Fruit fly (Drosophila melanogaster) whole organism, embryonic: Measurements from ENCODE around the gene nAChRalpha3.

Experiments used
- CG4404 ChIP-seq: fragments of 200-800 bp; sonication (Bioruptor generic); IDR thresholded peaks from 2 replicates; pipeline ENCODE4 v1.3.6; 2022; ENCODE audit warnings: missing biosample characterization, missing genetic modification characterization
- kay ChIP-seq: fragments of 200-800 bp; sonication (Bioruptor generic); optimal IDR thresholded peaks from 2 replicates; lab custom pipeline; 2016; ENCODE audit warnings: missing biosample characterization, missing genetic modification characterization

dm6 chrX:8385481-8385880 lies 18.5 kb upstream of the nAChRalpha3 start, which contains the start of gene CG1387:
- TF ChIP-seq kay (GFP tag; lab: Kevin White, UChicago) (no peak), CG4404 (GFP tag; lab: Robert Waterston, UW) (no peak)
